Fruit fly (Drosophila melanogaster) whole organism, wandering third instar larva: ENCODE results near the gene APC4.

Experiments
- Myc ChIP-seq: fragments of >200 bp; optimal IDR thresholded peaks from 2 replicates; lab custom pipeline; 2017
- fru ChIP-seq: fragments of 200-800 bp; sonication (Bioruptor generic); optimal IDR thresholded peaks from 3 replicates; lab custom pipeline; 2016; ENCODE audit warnings: missing biosample characterization, mild to moderate bottlenecking, missing genetic modification characterization

DNA sequence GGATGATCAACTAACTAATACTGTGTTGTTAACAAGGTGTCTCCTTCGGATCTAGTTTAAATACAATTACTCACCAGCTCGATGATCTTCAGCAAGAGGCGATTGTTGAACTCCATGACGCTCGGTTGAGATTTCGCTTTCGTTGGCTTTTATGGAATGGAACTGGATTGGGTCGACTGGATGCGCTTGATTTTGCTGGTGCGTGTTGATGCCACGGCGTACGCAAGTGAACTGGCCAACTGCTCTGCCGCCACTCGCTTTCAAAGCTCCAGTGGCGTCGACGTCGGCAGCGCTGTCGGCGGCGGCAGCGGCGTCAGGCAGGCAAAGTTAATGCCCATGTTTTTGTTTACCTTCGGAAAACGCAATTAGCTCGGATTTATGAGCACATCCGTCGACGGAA, 4.5 kb upstream of the APC4 start, which contains the start of gene CG44325:
- no peak for TF ChIP-seq Myc
- TF ChIP-seq fru (GFP tag; lab: Kevin White, UChicago), result peak; percentile 39
